Worm (Caenorhabditis elegans) whole organism, midembryonic: Measurements from ENCODE around the gene C14E2.1.

Experiments
- T22C8.4 ChIP-seq: fragments of 200-800 bp; sonication (Bioruptor generic); IDR thresholded peaks from 2 replicates; pipeline ENCODE4 v1.3.6; 2022; ENCODE audit warnings: missing genetic modification characterization, missing compliant biosample characterization
- cog-1 ChIP-seq: sonication (generic microtip); optimal IDR thresholded peaks from 2 replicates; lab custom pipeline; 2016; ENCODE audit warnings: missing genetic modification characterization, missing compliant biosample characterization
- flt-1 ChIP-seq: fragments of 200-800 bp; sonication (Bioruptor generic); IDR thresholded peaks from 2 replicates; pipeline ENCODE4 v1.3.6; 2022; ENCODE audit warnings: missing genetic modification characterization, missing compliant biosample characterization
- klf-2 ChIP-seq: fragments of 200-800 bp; sonication (Bioruptor generic); conservative IDR thresholded peaks from 2 replicates; pipeline ENCODE4 v1.3.6; 2022; ENCODE audit warnings: missing genetic modification reagents, missing genetic modification characterization, missing compliant biosample characterization
- med-1 ChIP-seq: sonication (generic microtip); optimal IDR thresholded peaks from 2 replicates; lab custom pipeline; 2017; ENCODE audit warnings: missing genetic modification characterization, mild to moderate bottlenecking, missing compliant biosample characterization, antibody characterized with exemption, missing genetic modification reagents; ENCODE audit not compliant: insufficient read depth
- ref-1 ChIP-seq: fragments of 200-800 bp; sonication (Bioruptor generic); conservative IDR thresholded peaks from 2 replicates; pipeline ENCODE4 v1.3.6; 2022; ENCODE audit warnings: missing genetic modification reagents, missing genetic modification characterization, missing compliant biosample characterization
- tab-1 ChIP-seq: fragments of 200-800 bp; sonication (Bioruptor generic); IDR thresholded peaks from 2 replicates; pipeline ENCODE4 v1.3.6; 2022; ENCODE audit warnings: missing genetic modification characterization, missing compliant biosample characterization
- ztf-23 ChIP-seq: fragments of 200-800 bp; sonication (Bioruptor generic); IDR thresholded peaks from 2 replicates; pipeline ENCODE4 v1.3.6; 2022; ENCODE audit warnings: missing genetic modification reagents, missing genetic modification characterization, missing compliant biosample characterization
- ztf-29 ChIP-seq: fragments of 200-800 bp; sonication (Bioruptor generic); IDR thresholded peaks from 2 replicates; pipeline ENCODE4 v1.3.6; 2022; ENCODE audit warnings: missing genetic modification reagents, missing genetic modification characterization, missing compliant biosample characterization

- TF ChIP-seq med-1 (no peak), ref-1 (GFP tag; lab: Robert Waterston, UW) (no peak), cog-1 (tag; lab: Kevin White, UChicago) (no peak), T22C8.4 (no peak), ztf-23 (GFP tag; lab: Robert Waterston, UW) (no peak), flt-1 (GFP tag; lab: Robert Waterston, UW) (no peak), ztf-29 (GFP tag; lab: Robert Waterston, UW) (no peak), klf-2 (GFP tag; lab: Robert Waterston, UW) (no peak), tab-1 (no peak)
Observed at ce11 chrX:1870991-1871390, 44.7 kb downstream of the C14E2.1 start.
